Worm (Caenorhabditis elegans) whole organism, late embryonic: Measurements from ENCODE around the gene dpf-7.

Experiments used
- F13H6.1 ChIP-seq: sonication (generic microtip); optimal IDR thresholded peaks from 2 replicates; lab custom pipeline; 2016; ENCODE audit warnings: missing genetic modification characterization, missing compliant biosample characterization
- ceh-30 ChIP-seq: fragments of 150-350 bp; optimal IDR thresholded peaks from 2 replicates; lab custom pipeline; 2014; ENCODE audit warnings: missing biosample characterization, missing genetic modification characterization
- che-1 ChIP-seq: sonication (generic microtip); optimal IDR thresholded peaks from 2 replicates; lab custom pipeline; 2016; ENCODE audit warnings: mild to moderate bottlenecking, missing genetic modification characterization, missing compliant biosample characterization
- fkh-10 ChIP-seq: fragments of 150-350 bp; optimal IDR thresholded peaks from 2 replicates; lab custom pipeline; 2014; ENCODE audit warnings: missing biosample characterization, missing genetic modification reagents, missing genetic modification characterization
- hlh-13 ChIP-seq: fragments of 200-800 bp; sonication (Bioruptor generic); optimal IDR thresholded peaks from 2 replicates; lab custom pipeline; 2018; ENCODE audit warnings: mild to moderate bottlenecking, missing genetic modification characterization, missing compliant biosample characterization
- mec-3 ChIP-seq: sonication (generic microtip); optimal IDR thresholded peaks from 2 replicates; lab custom pipeline; 2016; ENCODE audit warnings: borderline replicate concordance, missing genetic modification characterization, missing compliant biosample characterization
- nfya-1 ChIP-seq: sonication (generic microtip); optimal IDR thresholded peaks from 2 replicates; lab custom pipeline; 2017; ENCODE audit warnings: missing genetic modification characterization, mild to moderate bottlenecking, missing compliant biosample characterization, antibody characterized with exemption, moderate library complexity
- sox-4 ChIP-seq: sonication (generic microtip); optimal IDR thresholded peaks from 2 replicates; lab custom pipeline; 2017; ENCODE audit warnings: mild to moderate bottlenecking, missing genetic modification characterization, inconsistent platforms, missing compliant biosample characterization
- tbx-2 ChIP-seq: sonication (generic microtip); optimal IDR thresholded peaks from 2 replicates; lab custom pipeline; 2016; ENCODE audit warnings: missing genetic modification characterization, missing compliant biosample characterization

- TF ChIP-seq sox-4 (tag; lab: Kevin White, UChicago) = no peak
- TF ChIP-seq hlh-13 (GFP tag; lab: Kevin White, UChicago) = no peak
- peak; percentile 96 for TF ChIP-seq nfya-1 (tag; lab: Kevin White, UChicago)
- TF ChIP-seq F13H6.1 (tag; lab: Kevin White, UChicago) = no peak
- TF ChIP-seq che-1 (tag; lab: Kevin White, UChicago) = no peak
- no peak for TF ChIP-seq tbx-2 (tag; lab: Kevin White, UChicago)
- TF ChIP-seq fkh-10 (GFP tag; lab: Kevin White, UChicago) = no peak
- TF ChIP-seq ceh-30 (tag; lab: Kevin White, UChicago) = no peak
- no peak for TF ChIP-seq mec-3 (tag; lab: Kevin White, UChicago)
These were observed 25.9 kb downstream of the dpf-7 start for ce11 chrIV:4776501-4776900.
